Fruit fly (Drosophila melanogaster) S2 (cell line): ENCODE measurements around the gene prd.

Experiments
- CG8478 ChIP-seq: fragments of >200 bp; optimal IDR thresholded peaks from 2 replicates; lab custom pipeline; 2018
- CTCF ChIP-seq, 2 experiments: fragments of >200 bp; optimal IDR thresholded peaks; 2 replicates each; lab custom pipeline; 2018

- TF ChIP-seq CG8478 (lab: Kevin White, UChicago) (no peak), CTCF (optimal IDR thresholded peaks at IDR 0.05; lab: Kevin White, UChicago) (no peak)
Observed at dm6 chr2L:12134125-12134378, 48.4 kb upstream of the prd start.
